Worm (Caenorhabditis elegans) whole organism, young adult: ENCODE data around the gene snf-10.

Source experiments
- F33H1.4 ChIP-seq: fragments of 200-800 bp; sonication (Bioruptor generic); IDR thresholded peaks from 2 replicates; pipeline ENCODE4 v1.3.6; 2022; ENCODE audit warnings: missing genetic modification reagents, missing genetic modification characterization, missing compliant biosample characterization
- ama-1 ChIP-seq, 3 experiments: fragments of 150-350 bp in 1 of 3; sonication (generic microtip) in 2 of 3; optimal IDR thresholded peaks; 2 replicates each; lab custom pipeline; 2014 to 2018; ENCODE audit warnings: missing biosample characterization in 2 of 3, missing genetic modification characterization in 2 of 3, missing genetic modification reagents in 2 of 3
- attf-6 ChIP-seq: fragments of 200-800 bp; sonication (Bioruptor generic); IDR thresholded peaks from 2 replicates; pipeline ENCODE4 v1.3.6; 2022; ENCODE audit warnings: missing genetic modification reagents, missing genetic modification characterization, missing compliant biosample characterization
- hmg-1.2 ChIP-seq: fragments of 200-800 bp; sonication (Bioruptor generic); IDR thresholded peaks from 2 replicates; pipeline ENCODE4 v1.3.6; 2022; ENCODE audit warnings: missing genetic modification reagents, missing genetic modification characterization, missing compliant biosample characterization
- madf-8 ChIP-seq: fragments of 200-800 bp; sonication (Bioruptor generic); conservative IDR thresholded peaks from 2 replicates; pipeline ENCODE4 v1.3.6; 2022; ENCODE audit warnings: missing genetic modification reagents, missing genetic modification characterization, missing compliant biosample characterization
- mcd-1 ChIP-seq: fragments of 200-800 bp; sonication (Bioruptor generic); IDR thresholded peaks from 2 replicates; pipeline ENCODE4 v1.3.6; 2022; ENCODE audit warnings: missing genetic modification reagents, missing genetic modification characterization, missing compliant biosample characterization
- nhr-90 ChIP-seq: sonication (generic microtip); optimal IDR thresholded peaks from 2 replicates; lab custom pipeline; 2016; ENCODE audit warnings: missing genotype, mild to moderate bottlenecking, missing genetic modification characterization, missing compliant biosample characterization
- rec-8 ChIP-seq, 2 experiments: sonication (generic microtip); optimal IDR thresholded peaks; 2 replicates each; lab custom pipeline; 2016; ENCODE audit warnings: mild to moderate bottlenecking in 2 of 2, missing genetic modification characterization in 2 of 2, missing genetic modification reagents in 2 of 2, missing genotype in 2 of 2, missing biosample characterization in 1 of 2, missing compliant biosample characterization in 1 of 2, moderate library complexity in 1 of 2

ce11 chrV:10418961-10419360, 21.7 kb downstream of the snf-10 start, which contains the start of gene F15H10.5:
- TF ChIP-seq madf-8 (no peak), rec-8 (tag; optimal IDR thresholded peaks at IDR 0.05; lab: Kevin White, UChicago) (no peak), F33H1.4 (GFP tag; lab: Robert Waterston, UW) (no peak), hmg-1.2 (GFP tag; lab: Robert Waterston, UW) (no peak), mcd-1 (GFP tag; lab: Robert Waterston, UW) (no peak), nhr-90 (tag; lab: Kevin White, UChicago) (no peak), ama-1 (optimal IDR thresholded peaks at IDR 0.05; lab: Kevin White, UChicago) (no peak), ama-1 (GFP tag; optimal IDR thresholded peaks at IDR 0.05; lab: Kevin White, UChicago) (no peak), attf-6 (GFP tag; lab: Robert Waterston, UW) (no peak)
